Worm (Caenorhabditis elegans) whole organism, L2 larva: Measurements from ENCODE around the gene K01D12.5.

Source experiments
- C34F6.9 ChIP-seq: fragments of 150-350 bp; optimal IDR thresholded peaks from 2 replicates; lab custom pipeline; 2014; ENCODE audit warnings: missing biosample characterization, missing genetic modification characterization
- alr-1 ChIP-seq: fragments of 150-350 bp; optimal IDR thresholded peaks from 2 replicates; lab custom pipeline; 2014; ENCODE audit warnings: missing biosample characterization, missing genetic modification characterization
- aly-2 ChIP-seq: fragments of 150-350 bp; optimal IDR thresholded peaks from 2 replicates; lab custom pipeline; 2014; ENCODE audit warnings: missing biosample characterization, missing genetic modification characterization
- ama-1 ChIP-seq: fragments of 150-350 bp; optimal IDR thresholded peaks from 2 replicates; lab custom pipeline; 2018; ENCODE audit warnings: inconsistent platforms
- fos-1 ChIP-seq: fragments of 150-350 bp; optimal IDR thresholded peaks from 2 replicates; lab custom pipeline; 2014; ENCODE audit warnings: missing biosample characterization, missing genetic modification characterization
- lin-11 ChIP-seq: fragments of 150-350 bp; sonication (generic microtip); optimal IDR thresholded peaks from 2 replicates; lab custom pipeline; 2014; ENCODE audit warnings: missing biosample characterization, missing genetic modification characterization, inconsistent platforms, mixed read lengths
- nhr-237 ChIP-seq: fragments of 150-350 bp; optimal IDR thresholded peaks from 2 replicates; lab custom pipeline; 2014; ENCODE audit warnings: missing biosample characterization, missing genetic modification characterization
- sma-3 ChIP-seq: sonication (generic microtip); optimal IDR thresholded peaks from 2 replicates; lab custom pipeline; 2016; ENCODE audit warnings: missing genetic modification reagents, missing genetic modification characterization, missing compliant biosample characterization
- unc-62 ChIP-seq: fragments of 150-350 bp; optimal IDR thresholded peaks from 2 replicates; lab custom pipeline; 2014; ENCODE audit warnings: missing biosample characterization, missing genetic modification reagents, missing genetic modification characterization
- zag-1 ChIP-seq: fragments of 150-350 bp; optimal IDR thresholded peaks from 2 replicates; lab custom pipeline; 2014; ENCODE audit warnings: missing biosample characterization, missing genetic modification characterization

ce11 chrV:12411909-12412308 is 14.3 kb downstream of the K01D12.5 start, which contains the start of gene cdr-7:
- no peak for TF ChIP-seq nhr-237 (tag; lab: Kevin White, UChicago)
- no peak for TF ChIP-seq ama-1
- TF ChIP-seq lin-11 (tag; lab: Kevin White, UChicago), result no peak
- no peak for TF ChIP-seq alr-1 (tag; lab: Kevin White, UChicago)
- TF ChIP-seq C34F6.9 (tag; lab: Kevin White, UChicago), result no peak
- no peak for TF ChIP-seq fos-1 (tag; lab: Kevin White, UChicago)
- no peak for TF ChIP-seq unc-62
- TF ChIP-seq zag-1 (tag; lab: Kevin White, UChicago), result no peak
- TF ChIP-seq aly-2 (tag; lab: Kevin White, UChicago), result no peak
- no peak for TF ChIP-seq sma-3 (GFP tag; lab: Kevin White, UChicago)
